Worm (Caenorhabditis elegans) whole organism, L4 larva: ENCODE results near the gene F40F8.1.

Experiments used
- F37D6.2 ChIP-seq: sonication (generic microtip); optimal IDR thresholded peaks from 2 replicates; lab custom pipeline; 2016; ENCODE audit warnings: mild to moderate bottlenecking, missing genetic modification characterization, missing compliant biosample characterization
- F49E8.2 ChIP-seq: sonication (generic microtip); optimal IDR thresholded peaks from 2 replicates; lab custom pipeline; 2016; ENCODE audit warnings: missing compliant biosample characterization, mild to moderate bottlenecking, missing genetic modification characterization, borderline replicate concordance
- R02D3.7 ChIP-seq: fragments of 150-350 bp; sonication (generic microtip); optimal IDR thresholded peaks from 3 replicates; lab custom pipeline; 2014; ENCODE audit warnings: missing biosample characterization, missing genetic modification characterization
- Y105C5A.15 ChIP-seq: fragments of 200-800 bp; sonication (Bioruptor generic); IDR thresholded peaks from 2 replicates; pipeline ENCODE4 v1.3.6; 2022; ENCODE audit warnings: missing genetic modification characterization, missing compliant biosample characterization
- Y48G9A.11 ChIP-seq: fragments of 200-800 bp; sonication (Bioruptor generic); IDR thresholded peaks from 2 replicates; pipeline ENCODE4 v1.3.6; 2022; ENCODE audit warnings: missing genetic modification reagents, missing genetic modification characterization, missing compliant biosample characterization
- Y5F2A.4 ChIP-seq: fragments of 200-800 bp; sonication (Bioruptor generic); optimal IDR thresholded peaks from 2 replicates; lab custom pipeline; 2018; ENCODE audit warnings: mild to moderate bottlenecking, missing genetic modification characterization, missing compliant biosample characterization
- Y75B8A.6 ChIP-seq: fragments of 200-800 bp; sonication (Bioruptor generic); IDR thresholded peaks from 2 replicates; pipeline ENCODE4 v1.3.6; 2022; ENCODE audit warnings: missing genetic modification reagents, missing genetic modification characterization, missing compliant biosample characterization
- ZK337.2 ChIP-seq: fragments of 200-800 bp; sonication (Bioruptor generic); IDR thresholded peaks from 2 replicates; pipeline ENCODE4 v1.3.6; 2022; ENCODE audit warnings: missing genetic modification reagents, missing genetic modification characterization, missing compliant biosample characterization
- ZK546.5 ChIP-seq, 2 experiments: sonication (generic microtip); optimal IDR thresholded peaks; 2 replicates each; lab custom pipeline; 2017; ENCODE audit warnings: missing biosample characterization in 2 of 2, missing genetic modification characterization in 2 of 2
- aha-1 ChIP-seq: fragments of 150-350 bp; peaks from one replicate; lab custom pipeline; 2014; ENCODE audit warnings: missing biosample characterization, missing genetic modification characterization
- ama-1 ChIP-seq: fragments of 150-350 bp; optimal IDR thresholded peaks from 2 replicates; lab custom pipeline; 2014; ENCODE audit warnings: inconsistent platforms, mixed read lengths
- attf-4 ChIP-seq: sonication (generic microtip); optimal IDR thresholded peaks from 3 replicates; lab custom pipeline; 2017; ENCODE audit warnings: missing biosample characterization, missing genetic modification characterization
- ceh-20 ChIP-seq: fragments of 200-800 bp; sonication (Bioruptor generic); IDR thresholded peaks from 2 replicates; pipeline ENCODE4 v1.3.6; 2022; ENCODE audit warnings: missing genetic modification reagents, missing genetic modification characterization, missing compliant biosample characterization
- ceh-32 ChIP-seq: sonication (generic microtip); optimal IDR thresholded peaks from 2 replicates; lab custom pipeline; 2016; ENCODE audit warnings: mild to moderate bottlenecking, missing genetic modification characterization, missing compliant biosample characterization; ENCODE audit not compliant: poor library complexity
- ceh-44 ChIP-seq: fragments of 200-800 bp; sonication (Bioruptor generic); IDR thresholded peaks from 2 replicates; pipeline ENCODE4 v1.3.6; 2022; ENCODE audit warnings: missing genetic modification reagents, missing genetic modification characterization, missing compliant biosample characterization
- ceh-82 ChIP-seq: sonication (generic microtip); optimal IDR thresholded peaks from 2 replicates; lab custom pipeline; 2017; ENCODE audit warnings: missing biosample characterization, missing genetic modification characterization
- ces-1 ChIP-seq: fragments of 150-350 bp; sonication (generic microtip); optimal IDR thresholded peaks from 4 replicates; lab custom pipeline; 2014; ENCODE audit warnings: missing biosample characterization, missing genetic modification reagents, missing genetic modification characterization
- daf-12 ChIP-seq: fragments of 150-350 bp; optimal IDR thresholded peaks from 2 replicates; lab custom pipeline; 2014; ENCODE audit warnings: missing biosample characterization, missing genetic modification reagents, missing genetic modification characterization
- daf-16 ChIP-seq, 3 experiments: sonication (generic microtip); optimal IDR thresholded peaks; 2 replicates each; lab custom pipeline; 2016 to 2017; ENCODE audit warnings: missing genetic modification characterization in 3 of 3, missing genetic modification reagents in 3 of 3, mild to moderate bottlenecking in 2 of 3, missing compliant biosample characterization in 2 of 3, missing biosample characterization in 1 of 3, moderate library complexity in 1 of 3
- daf-19 ChIP-seq: fragments of 200-800 bp; sonication (Bioruptor generic); conservative IDR thresholded peaks from 2 replicates; pipeline ENCODE4 v1.3.6; 2022; ENCODE audit warnings: missing genetic modification characterization, missing compliant biosample characterization
- daf-8 ChIP-seq: fragments of 200-800 bp; sonication (Bioruptor generic); IDR thresholded peaks from 2 replicates; pipeline ENCODE4 v1.3.6; 2022; ENCODE audit warnings: missing genetic modification characterization, missing compliant biosample characterization
- dmd-6 ChIP-seq: fragments of 200-800 bp; sonication (Bioruptor generic); IDR thresholded peaks from 2 replicates; pipeline ENCODE4 v1.3.6; 2022; ENCODE audit warnings: missing genetic modification reagents, missing genetic modification characterization, missing compliant biosample characterization
- dmd-8 ChIP-seq: fragments of 200-800 bp; sonication (Bioruptor generic); IDR thresholded peaks from 2 replicates; pipeline ENCODE4 v1.3.6; 2022; ENCODE audit warnings: missing genetic modification characterization, missing compliant biosample characterization
- dmd-9 ChIP-seq: fragments of 200-800 bp; sonication (Bioruptor generic); IDR thresholded peaks from 2 replicates; pipeline ENCODE4 v1.3.6; 2022; ENCODE audit warnings: missing genetic modification reagents, missing genetic modification characterization, missing compliant biosample characterization
- egl-43 ChIP-seq: fragments of 200-800 bp; sonication (Bioruptor generic); IDR thresholded peaks from 2 replicates; pipeline ENCODE4 v1.3.6; 2022; ENCODE audit warnings: missing genetic modification reagents, missing genetic modification characterization, missing compliant biosample characterization
- gei-8 ChIP-seq: fragments of 200-800 bp; sonication (Bioruptor generic); optimal IDR thresholded peaks from 2 replicates; lab custom pipeline; 2018; ENCODE audit warnings: mild to moderate bottlenecking, missing genetic modification characterization, missing compliant biosample characterization
- hif-1 ChIP-seq, 2 experiments: sonication (generic microtip); optimal IDR thresholded peaks; 2 replicates each; lab custom pipeline; 2016 to 2017; ENCODE audit warnings: missing compliant biosample characterization in 2 of 2, missing genetic modification characterization in 2 of 2, missing genetic modification reagents in 2 of 2, missing genotype in 2 of 2, mild to moderate bottlenecking in 1 of 2
- lin-1 ChIP-seq: fragments of 200-800 bp; sonication (Bioruptor generic); IDR thresholded peaks from 2 replicates; pipeline ENCODE4 v1.3.6; 2022; ENCODE audit warnings: missing genetic modification reagents, missing genetic modification characterization, missing compliant biosample characterization
- lin-13 ChIP-seq: fragments of 150-350 bp; optimal IDR thresholded peaks from 2 replicates; lab custom pipeline; 2014; ENCODE audit warnings: missing biosample characterization, missing genetic modification reagents, missing genetic modification characterization
- lin-15B ChIP-seq: fragments of 150-350 bp; sonication (generic microtip); optimal IDR thresholded peaks from 3 replicates; lab custom pipeline; 2014; ENCODE audit warnings: missing biosample characterization, missing genetic modification characterization
- lin-29 ChIP-seq: fragments of 200-800 bp; sonication (Bioruptor generic); IDR thresholded peaks from 2 replicates; pipeline ENCODE4 v1.3.6; 2022; ENCODE audit warnings: missing genetic modification reagents, missing genetic modification characterization, missing compliant biosample characterization
- lir-3 ChIP-seq: sonication (generic microtip); optimal IDR thresholded peaks from 2 replicates; lab custom pipeline; 2016; ENCODE audit warnings: mild to moderate bottlenecking, missing genetic modification characterization, missing compliant biosample characterization
- mdt-29 ChIP-seq: fragments of 200-800 bp; sonication (Bioruptor generic); IDR thresholded peaks from 2 replicates; pipeline ENCODE4 v1.3.6; 2022; ENCODE audit warnings: missing genetic modification reagents, missing genetic modification characterization, missing compliant biosample characterization
- mep-1 ChIP-seq: fragments of 150-350 bp; sonication (generic microtip); optimal IDR thresholded peaks from 3 replicates; lab custom pipeline; 2014; ENCODE audit warnings: missing biosample characterization, missing genetic modification characterization
- mes-2 ChIP-seq: sonication (generic microtip); optimal IDR thresholded peaks from 2 replicates; lab custom pipeline; 2016; ENCODE audit warnings: missing genotype, mild to moderate bottlenecking, missing genetic modification characterization, missing compliant biosample characterization; ENCODE audit not compliant: poor library complexity, severe bottlenecking
- mxl-2 ChIP-seq: fragments of 200-800 bp; sonication (Bioruptor generic); conservative IDR thresholded peaks from 2 replicates; pipeline ENCODE4 v1.3.6; 2022; ENCODE audit warnings: missing genetic modification reagents, missing genetic modification characterization, missing compliant biosample characterization
- nhr-10 ChIP-seq: fragments of 150-350 bp; optimal IDR thresholded peaks from 2 replicates; lab custom pipeline; 2014; ENCODE audit warnings: missing biosample characterization, missing genetic modification characterization
- nhr-25 ChIP-seq: sonication (generic microtip); optimal IDR thresholded peaks from 2 replicates; lab custom pipeline; 2017; ENCODE audit warnings: missing genetic modification characterization, mild to moderate bottlenecking, missing compliant biosample characterization, antibody characterized with exemption, moderate library complexity, borderline replicate concordance; ENCODE audit not compliant: insufficient read depth
- nhr-28 ChIP-seq: fragments of 150-350 bp; optimal IDR thresholded peaks from 2 replicates; lab custom pipeline; 2014; ENCODE audit warnings: missing biosample characterization, missing genetic modification characterization
- nhr-41 ChIP-seq: fragments of 200-800 bp; sonication (Bioruptor generic); IDR thresholded peaks from 2 replicates; pipeline ENCODE4 v1.3.6; 2022; ENCODE audit warnings: missing genetic modification reagents, missing genetic modification characterization, missing compliant biosample characterization
- nhr-42 ChIP-seq: fragments of 200-800 bp; sonication (Bioruptor generic); IDR thresholded peaks from 2 replicates; pipeline ENCODE4 v1.3.6; 2022; ENCODE audit warnings: missing genetic modification characterization, missing compliant biosample characterization
- nhr-48 ChIP-seq: sonication (generic microtip); optimal IDR thresholded peaks from 2 replicates; lab custom pipeline; 2016; ENCODE audit warnings: mild to moderate bottlenecking, missing genetic modification characterization, missing compliant biosample characterization
- saeg-2 ChIP-seq: fragments of 200-800 bp; sonication (Bioruptor generic); IDR thresholded peaks from 2 replicates; pipeline ENCODE4 v1.3.6; 2022; ENCODE audit warnings: missing genetic modification reagents, missing genetic modification characterization, missing compliant biosample characterization
- sdz-12 ChIP-seq: fragments of 200-800 bp; sonication (Bioruptor generic); optimal IDR thresholded peaks from 2 replicates; lab custom pipeline; 2018; ENCODE audit warnings: mild to moderate bottlenecking, missing genetic modification characterization, missing compliant biosample characterization
- tag-97 ChIP-seq: fragments of 200-800 bp; sonication (Bioruptor generic); IDR thresholded peaks from 2 replicates; pipeline ENCODE4 v1.3.6; 2022; ENCODE audit warnings: missing genetic modification characterization, missing compliant biosample characterization
- tra-1 ChIP-seq: fragments of 200-800 bp; sonication (Bioruptor generic); IDR thresholded peaks from 2 replicates; pipeline ENCODE4 v1.3.6; 2022; ENCODE audit warnings: missing genetic modification reagents, missing genetic modification characterization, missing compliant biosample characterization
- unc-39 ChIP-seq: sonication (generic microtip); optimal IDR thresholded peaks from 2 replicates; lab custom pipeline; 2017; ENCODE audit warnings: missing biosample characterization, missing genetic modification characterization
- vab-7 ChIP-seq: fragments of 200-800 bp; sonication (Bioruptor generic); IDR thresholded peaks from 2 replicates; pipeline ENCODE4 v1.3.6; 2022; ENCODE audit warnings: missing genetic modification reagents, missing genetic modification characterization, missing compliant biosample characterization
- zfp-3 ChIP-seq: fragments of 200-800 bp; sonication (Bioruptor generic); conservative IDR thresholded peaks from 2 replicates; pipeline ENCODE4 v1.3.6; 2022; ENCODE audit warnings: missing genetic modification reagents, missing genetic modification characterization, missing compliant biosample characterization
- zip-2 ChIP-seq: fragments of 150-350 bp; optimal IDR thresholded peaks from 2 replicates; lab custom pipeline; 2014; ENCODE audit warnings: missing biosample characterization, missing genetic modification characterization

F40F8.1 gene

DNA sequence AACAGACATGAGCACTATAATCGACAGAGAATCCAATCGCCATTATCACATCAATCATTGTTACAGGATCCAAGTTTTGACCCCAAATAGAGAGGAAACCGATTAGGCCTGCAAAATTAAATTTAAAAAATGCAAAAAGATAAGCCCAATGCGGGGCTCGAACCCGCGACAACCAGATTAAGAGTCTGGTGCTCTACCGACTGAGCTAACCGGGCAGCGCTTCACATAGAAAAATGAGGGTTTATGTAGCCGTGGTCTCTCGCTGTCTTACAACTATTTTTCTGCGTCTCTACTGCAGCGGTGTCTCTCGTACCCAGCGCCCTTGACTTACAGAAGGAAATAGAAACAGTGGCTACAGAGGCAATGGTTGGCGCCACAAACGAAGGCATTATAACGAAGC lies 30.2 kb downstream of the F40F8.1 start (continued):
- TF ChIP-seq daf-16 (GFP tag; optimal IDR thresholded peaks at IDR 0.05; lab: Kevin White, UChicago) (peak; percentile 8 to 39), daf-16 (tag; optimal IDR thresholded peaks at IDR 0.05; lab: Kevin White, UChicago) (peak; percentile 64), dmd-6 (GFP tag; lab: Robert Waterston, UW) (peak; percentile 73), dmd-9 (no peak), dmd-8 (GFP tag; lab: Robert Waterston, UW) (peak; percentile 83), mxl-2 (peak; percentile 72; the same call in 1 of the 2 replicates), lin-13 (peak; percentile 30), ceh-44 (GFP tag; lab: Robert Waterston, UW) (no peak), nhr-42 (GFP tag; lab: Robert Waterston, UW) (peak; percentile 74), ZK337.2 (peak; percentile 50; the same call in 1 of the 2 replicates), F37D6.2 (tag; lab: Kevin White, UChicago) (no peak), nhr-41 (no peak), nhr-10 (no peak), R02D3.7 (no peak), lin-1 (GFP tag; lab: Robert Waterston, UW) (peak; percentile 47; the same call in 1 of the 2 replicates), zfp-3 (GFP tag; lab: Robert Waterston, UW) (no peak), mes-2 (tag; lab: Kevin White, UChicago) (peak; percentile 70), gei-8 (GFP tag; lab: Kevin White, UChicago) (no peak), F49E8.2 (tag; lab: Kevin White, UChicago) (no peak), saeg-2 (0 out of 2 replicates have a peak, but pooled peaks have one; percentile 53), tra-1 (GFP tag; lab: Robert Waterston, UW) (peak; percentile 71; the same call in 1 of the 2 replicates), sdz-12 (GFP tag; lab: Kevin White, UChicago) (no peak), lin-15B (no peak), nhr-48 (tag; lab: Kevin White, UChicago) (no peak), ceh-32 (tag; lab: Kevin White, UChicago) (no peak), ceh-82 (tag; lab: Kevin White, UChicago) (no peak), aha-1 (no peak), mdt-29 (GFP tag; lab: Robert Waterston, UW) (0 out of 2 replicates have a peak, but pooled peaks have one; percentile 45), ces-1 (GFP tag; lab: Kevin White, UChicago) (no peak), nhr-25 (no peak), lir-3 (tag; lab: Kevin White, UChicago) (no peak), tag-97 (GFP tag; lab: Robert Waterston, UW) (no peak), ZK546.5 (tag; optimal IDR thresholded peaks at IDR 0.05; lab: Kevin White, UChicago) (no peak), ceh-20 (GFP tag; lab: Robert Waterston, UW) (peak; percentile 51; the same call in 1 of the 2 replicates), hif-1 (tag; optimal IDR thresholded peaks at IDR 0.05; lab: Kevin White, UChicago) (peak in 1 of 2 experiments; percentile 40), Y48G9A.11 (GFP tag; lab: Robert Waterston, UW) (peak; percentile 65; the same call in 1 of the 2 replicates), vab-7 (GFP tag; lab: Robert Waterston, UW) (peak; percentile 80), Y75B8A.6 (GFP tag; lab: Robert Waterston, UW) (no peak), mep-1 (tag; lab: Kevin White, UChicago) (peak; percentile 72), nhr-28 (tag; lab: Kevin White, UChicago) (peak; percentile 34), lin-29 (GFP tag; lab: Robert Waterston, UW) (0 out of 2 replicates have a peak, but pooled peaks have one; percentile 44), daf-19 (GFP tag; lab: Robert Waterston, UW) (peak; percentile 77), daf-8 (no peak), daf-12 (tag; lab: Kevin White, UChicago) (no peak), zip-2 (tag; lab: Kevin White, UChicago) (peak; percentile 22), ama-1 (no peak), Y105C5A.15 (peak; percentile 85), Y5F2A.4 (GFP tag; lab: Kevin White, UChicago) (peak; percentile 4), unc-39 (tag; lab: Kevin White, UChicago) (no peak), attf-4 (no peak), egl-43 (GFP tag; lab: Robert Waterston, UW) (peak; percentile 92)
